Fruit fly (Drosophila melanogaster) Kc167 (cell line): ENCODE results near the gene brv3.

Experiments used
- Myc ChIP-seq: fragments of >200 bp; optimal IDR thresholded peaks from 2 replicates; lab custom pipeline; 2017; ENCODE audit warnings: missing external identifiers
- Sin3A ChIP-seq: fragments of >200 bp; optimal IDR thresholded peaks from 2 replicates; lab custom pipeline; 2018; ENCODE audit warnings: missing external identifiers
- h ChIP-seq: fragments of >200 bp; optimal IDR thresholded peaks from 3 replicates; lab custom pipeline; 2018; ENCODE audit warnings: missing external identifiers
- insv ChIP-seq: fragments of >200 bp; optimal IDR thresholded peaks from 3 replicates; lab custom pipeline; 2018; ENCODE audit warnings: missing external identifiers
- psq ChIP-seq: fragments of >200 bp; optimal IDR thresholded peaks from 2 replicates; lab custom pipeline; 2017; ENCODE audit warnings: missing external identifiers
- ttk ChIP-seq: sonication (Bioruptor generic); optimal IDR thresholded peaks from 2 replicates; lab custom pipeline; 2017; ENCODE audit warnings: missing external identifiers

Gene brv3

dm6 chrX:2592243-2592642, 32.1 kb downstream of the brv3 start:
- TF ChIP-seq ttk (lab: Kevin White, UChicago): no peak
- no peak for TF ChIP-seq Myc
- no peak for TF ChIP-seq insv (lab: Kevin White, UChicago)

dm6 chrX:2591315-2591999, 32.9 kb downstream of the brv3 start:
- TF ChIP-seq Myc (no peak), insv (lab: Kevin White, UChicago) (no peak), psq (no peak), ttk (lab: Kevin White, UChicago) (no peak), h (no peak), Sin3A (lab: Kevin White, UChicago) (no peak)

DNA sequence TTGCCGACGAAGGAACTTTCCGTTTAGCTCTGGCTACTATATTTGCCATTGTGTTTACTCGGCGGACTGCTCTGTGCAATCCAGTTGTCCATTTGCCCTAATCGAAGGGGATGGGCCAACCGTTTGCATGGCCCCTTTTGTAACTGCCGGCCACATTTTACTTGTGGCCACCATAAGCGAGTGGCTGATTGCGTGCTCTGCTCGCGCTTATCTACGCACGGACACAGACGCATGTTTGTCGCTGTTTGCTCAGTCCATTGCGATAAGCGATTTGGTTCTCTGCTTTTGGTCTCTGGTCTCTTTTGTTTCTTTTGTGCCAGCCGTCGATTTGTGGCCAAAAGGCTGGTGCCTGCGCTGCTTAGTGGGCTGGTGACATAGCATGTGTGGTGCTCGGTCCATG, 33.8 kb downstream of the brv3 start:
- TF ChIP-seq psq (no peak), insv (lab: Kevin White, UChicago) (no peak), ttk (lab: Kevin White, UChicago) (no peak), h (no peak), Myc (no peak), Sin3A (lab: Kevin White, UChicago) (no peak)

dm6 chrX:2589446-2590038, 34.8 kb downstream of the brv3 start:
- no peak for TF ChIP-seq insv (lab: Kevin White, UChicago)
- no peak for TF ChIP-seq ttk (lab: Kevin White, UChicago)
- no peak for TF ChIP-seq psq

DNA sequence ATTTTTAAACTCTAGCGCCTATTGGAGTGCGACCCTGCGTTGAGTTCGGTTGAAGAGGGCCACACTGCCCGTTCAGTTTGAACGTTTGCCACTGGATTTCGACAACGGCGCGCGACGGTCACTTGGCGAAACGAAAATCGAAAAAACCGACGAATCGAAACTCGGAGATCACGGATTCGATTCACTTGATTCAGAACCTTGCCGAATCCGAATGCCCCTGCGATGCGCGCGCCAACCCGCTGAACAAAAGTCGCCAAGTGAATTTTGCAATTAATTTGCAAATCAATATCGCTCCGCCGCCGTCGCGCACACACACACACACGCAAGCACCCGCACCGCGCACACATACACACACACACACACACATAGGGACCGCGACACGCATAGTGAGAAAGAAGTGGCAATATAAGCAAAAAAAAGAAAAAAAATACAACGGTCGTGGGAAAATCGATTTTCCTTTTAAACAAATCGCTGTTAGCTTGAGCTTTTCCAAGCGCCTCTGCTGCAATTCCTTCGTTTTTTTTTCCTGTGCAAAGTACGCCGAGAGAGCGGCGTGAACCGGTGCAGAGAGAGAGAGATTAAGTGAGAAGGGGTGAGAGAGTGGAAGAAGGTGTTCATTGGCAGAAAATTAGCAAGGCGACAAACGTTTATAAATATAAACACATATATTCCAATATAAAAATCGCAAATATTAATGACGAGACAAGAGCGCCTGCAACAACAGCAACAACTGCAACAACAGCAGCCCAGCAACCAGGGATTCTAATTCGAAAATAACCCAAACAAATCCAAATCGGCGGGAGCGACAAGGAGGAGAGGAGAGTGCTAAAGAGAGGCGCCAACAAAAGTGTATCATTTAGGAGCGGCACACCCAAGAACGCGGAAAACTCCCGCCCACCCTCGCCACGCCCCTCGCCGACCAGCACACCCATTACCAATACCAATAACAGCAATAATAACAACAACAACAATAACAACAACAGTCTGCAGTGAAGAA, 35.7 kb downstream of the brv3 start, which contains the start of gene egh:
Gene egh, plus strand, starts transcription at position 89 of the 997 bp plus-strand sequence.
- TF ChIP-seq h: no peak

DNA sequence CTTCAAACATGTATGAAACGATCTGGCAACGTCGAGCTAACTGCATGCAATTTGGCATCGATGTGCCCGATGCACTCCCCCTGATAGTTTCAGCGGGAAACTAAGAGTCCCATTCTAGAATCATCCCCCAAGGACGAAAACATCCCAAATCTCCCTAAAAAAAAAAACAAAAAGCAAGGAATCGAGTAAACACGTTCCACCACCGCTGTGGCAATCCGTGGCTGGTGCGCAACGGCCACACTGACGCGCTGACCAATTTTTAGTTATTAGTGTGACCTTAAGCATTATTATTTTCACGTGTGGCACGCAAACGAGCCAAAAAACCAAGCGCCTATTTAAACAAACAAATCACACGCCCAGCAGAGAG, 38.7 kb downstream of the brv3 start, which contains the start of gene wds:
Gene wds, plus strand, starts transcription at position 265 of the 367 bp plus-strand sequence.
- TF ChIP-seq Myc (no peak), Sin3A (lab: Kevin White, UChicago) (no peak), h (no peak), ttk (lab: Kevin White, UChicago) (no peak)

DNA sequence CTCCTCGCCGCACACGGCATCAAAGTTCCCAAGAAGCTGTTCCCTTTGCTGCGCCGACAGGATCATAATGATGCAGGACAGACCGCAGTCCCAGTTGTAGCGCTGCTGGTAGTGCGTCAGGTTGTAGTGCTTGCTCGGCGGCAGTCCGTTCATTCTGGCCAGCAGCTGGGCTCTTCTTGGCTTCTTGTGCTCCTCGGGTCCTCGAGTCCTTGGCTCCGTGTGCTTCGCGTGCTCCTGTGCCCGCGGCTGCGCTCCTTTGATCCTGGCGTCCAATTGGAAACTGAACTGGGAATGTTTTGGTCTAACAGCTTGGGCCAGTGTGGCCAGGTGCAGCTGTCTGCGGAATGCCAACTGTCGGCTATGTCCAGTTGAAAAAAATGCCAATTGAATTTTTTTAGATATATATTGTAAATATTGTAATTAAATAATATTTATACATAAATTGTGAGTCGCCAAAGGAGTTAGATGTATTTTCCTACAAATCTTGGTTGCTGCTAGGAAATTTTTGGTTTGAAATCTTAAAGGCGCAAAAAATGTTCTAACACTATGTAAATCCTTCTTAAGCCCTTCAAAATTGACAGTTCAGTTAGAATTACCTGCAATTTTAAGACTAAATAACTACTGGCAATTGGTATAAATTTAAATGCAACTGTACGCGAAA, 39.2 kb downstream of the brv3 start, which contains the start of gene CG13760:
Gene CG13760, minus strand, starts transcription at position 645 of the 661 bp plus-strand sequence.
- no peak for TF ChIP-seq insv (lab: Kevin White, UChicago)
- TF ChIP-seq Myc: no peak
- TF ChIP-seq psq: no peak
- no peak for TF ChIP-seq Sin3A (lab: Kevin White, UChicago)
- no peak for TF ChIP-seq h
- TF ChIP-seq ttk (lab: Kevin White, UChicago): no peak

- TF ChIP-seq Sin3A (lab: Kevin White, UChicago): no peak
- TF ChIP-seq insv (lab: Kevin White, UChicago): no peak
- no peak for TF ChIP-seq ttk (lab: Kevin White, UChicago)
- TF ChIP-seq h: no peak
- TF ChIP-seq psq: no peak
- TF ChIP-seq Myc: no peak
These were observed 42.4 kb downstream of the brv3 start for dm6 chrX:2581793-2582503.

DNA sequence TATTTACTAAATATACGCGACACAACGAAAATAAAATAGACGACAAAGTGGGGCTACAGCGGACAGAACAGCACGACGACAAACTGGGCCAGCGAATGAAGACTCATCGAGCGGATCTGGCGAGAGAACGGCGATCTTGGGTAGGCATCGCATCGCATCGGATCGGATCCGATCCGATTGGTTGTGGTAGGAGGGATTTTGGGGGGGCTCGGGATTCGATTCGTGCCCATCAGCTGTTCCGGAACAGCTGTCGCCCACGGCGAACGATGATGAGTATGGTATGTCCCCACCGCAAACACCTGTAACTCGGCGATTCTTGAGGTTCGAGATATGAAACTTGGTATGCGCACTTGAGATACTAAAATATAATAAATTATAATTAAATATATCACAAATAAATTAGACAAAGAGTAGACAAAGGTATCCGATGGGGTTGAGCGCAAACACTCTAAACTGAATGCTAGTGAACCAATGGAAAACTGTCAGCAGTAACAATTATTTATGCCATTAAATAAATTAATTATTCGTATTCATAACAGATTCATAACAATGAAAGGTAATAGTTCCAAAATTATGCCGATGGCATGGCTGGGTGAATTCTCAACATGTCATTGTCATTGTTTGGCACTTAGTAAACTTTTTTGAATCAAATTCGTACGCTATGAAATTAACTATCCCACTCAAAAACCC, 43.9 kb downstream of the brv3 start, which contains the start of the genes Vha36-3 and AANATL7:
Gene Vha36-3, minus strand, starts transcription at position 242 of the 690 bp plus-strand sequence.
Gene AANATL7, plus strand, starts transcription at position 640 of the 690 bp plus-strand sequence.
- TF ChIP-seq ttk (lab: Kevin White, UChicago) (no peak), psq (no peak), Sin3A (lab: Kevin White, UChicago) (no peak), Myc (no peak), h (no peak), insv (lab: Kevin White, UChicago) (no peak)
